Fruit fly (Drosophila melanogaster): ENCODE data around the gene CG5050.

CG5050 gene

DNA sequence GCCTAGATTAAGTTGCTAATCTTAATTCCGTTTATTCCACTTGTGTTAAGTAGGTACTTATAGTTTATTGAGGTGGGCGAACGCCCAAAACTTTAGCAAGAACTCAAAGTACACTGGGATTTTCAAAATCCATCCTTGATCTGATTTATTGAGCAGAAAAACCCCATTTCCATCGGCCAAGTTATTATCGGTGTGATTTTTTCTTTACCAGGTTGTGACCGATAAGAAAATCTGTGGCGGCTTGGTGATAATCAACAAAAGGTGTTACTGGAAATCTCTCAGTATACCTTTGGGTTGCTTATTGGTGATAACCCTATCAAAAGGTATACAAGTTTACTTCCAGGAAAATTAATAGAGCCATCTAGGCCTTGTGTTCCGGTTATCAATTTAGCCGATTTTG lies 32.3 kb upstream of the CG5050 start:
- TF ChIP-seq Rel (GFP tag; optimal IDR thresholded peaks at IDR 0.05) (no peak), Rel (tag; optimal IDR thresholded peaks at IDR 0.05) (peak; percentile 98), dsf (GFP tag; optimal IDR thresholded peaks at IDR 0.05; ENCODE audit: borderline replicate concordance) (no peak)

DNA sequence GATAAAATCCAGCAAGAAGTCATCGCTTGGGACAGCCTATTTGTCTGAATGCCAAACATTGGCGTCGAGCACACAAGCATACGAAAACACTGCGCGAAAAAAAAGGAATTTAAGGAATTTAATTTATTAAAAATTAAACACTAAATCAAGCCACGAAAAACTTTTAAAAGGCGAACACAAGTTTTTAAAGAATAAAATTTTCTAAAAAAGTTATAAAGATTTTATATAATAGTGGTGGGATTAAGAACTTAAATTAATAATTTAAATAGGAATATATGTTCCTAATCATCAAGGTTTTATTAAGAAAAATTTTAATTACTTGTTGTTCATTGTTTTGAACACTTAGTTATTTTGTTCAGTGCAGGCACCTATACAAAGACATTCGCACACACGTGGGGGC lies 31.4 kb upstream of the CG5050 start:
- no peak for TF ChIP-seq Abd-B (GFP tag; optimal IDR thresholded peaks at IDR 0.05)
- TF ChIP-seq psq (GFP tag; optimal IDR thresholded peaks at IDR 0.05): peak; percentile 62
- TF ChIP-seq Vsx2 (GFP tag; optimal IDR thresholded peaks at IDR 0.05; ENCODE audit: partially characterized antibody): no peak
- TF ChIP-seq woc (GFP tag; optimal IDR thresholded peaks at IDR 0.05): no peak
- peak; percentile 36 for TF ChIP-seq dmrt93B (GFP tag; optimal IDR thresholded peaks at IDR 0.05)
- TF ChIP-seq sage (GFP tag; optimal IDR thresholded peaks at IDR 0.05): no peak
- no peak for TF ChIP-seq dsf (GFP tag; optimal IDR thresholded peaks at IDR 0.05; ENCODE audit: borderline replicate concordance)
- TF ChIP-seq HLH106 (tag; optimal IDR thresholded peaks at IDR 0.05): peak; percentile 65
- peak; percentile 35 for TF ChIP-seq rgr (GFP tag; optimal IDR thresholded peaks at IDR 0.05)
- peak; percentile 47 for TF ChIP-seq fru (GFP tag; optimal IDR thresholded peaks at IDR 0.05)
- peak; percentile 4 for TF ChIP-seq OdsH (GFP tag; optimal IDR thresholded peaks at IDR 0.05)
- TF ChIP-seq foxo (GFP tag; optimal IDR thresholded peaks at IDR 0.05): peak in 1 of 2 experiments; percentile 18
- no peak for TF ChIP-seq Hr78 (GFP tag; optimal IDR thresholded peaks at IDR 0.05)
- TF ChIP-seq Mio (GFP tag; optimal IDR thresholded peaks at IDR 0.05): no peak

DNA sequence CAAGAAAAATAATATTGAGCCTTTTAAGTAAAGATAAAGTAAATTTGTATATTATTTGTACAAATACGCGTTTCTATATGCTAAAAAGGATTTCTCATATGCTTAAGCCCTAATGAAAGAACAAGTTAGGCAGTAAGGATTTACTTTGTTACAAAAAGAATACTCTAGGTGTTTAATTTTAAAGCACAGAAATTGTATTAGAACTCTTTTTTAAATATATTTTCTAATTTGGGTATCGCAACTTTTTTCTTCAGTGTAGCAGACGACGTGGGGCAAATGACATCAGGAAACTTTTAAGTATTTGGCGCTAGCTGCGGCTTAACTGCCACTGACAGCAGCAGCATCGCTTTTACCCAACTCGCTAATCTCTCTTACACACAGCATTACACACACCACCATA lies 30.6 kb upstream of the CG5050 start:
- TF ChIP-seq Hr78 (GFP tag; optimal IDR thresholded peaks at IDR 0.05) (no peak), rgr (GFP tag; optimal IDR thresholded peaks at IDR 0.05) (no peak), h (GFP tag; optimal IDR thresholded peaks at IDR 0.05) (no peak), OdsH (GFP tag; optimal IDR thresholded peaks at IDR 0.05) (no peak), Jra (GFP tag; optimal IDR thresholded peaks at IDR 0.05) (no peak), woc (GFP tag; optimal IDR thresholded peaks at IDR 0.05) (no peak), tai (GFP tag; optimal IDR thresholded peaks at IDR 0.05) (no peak), pan (optimal IDR thresholded peaks at IDR 0.05) (no peak)

DNA sequence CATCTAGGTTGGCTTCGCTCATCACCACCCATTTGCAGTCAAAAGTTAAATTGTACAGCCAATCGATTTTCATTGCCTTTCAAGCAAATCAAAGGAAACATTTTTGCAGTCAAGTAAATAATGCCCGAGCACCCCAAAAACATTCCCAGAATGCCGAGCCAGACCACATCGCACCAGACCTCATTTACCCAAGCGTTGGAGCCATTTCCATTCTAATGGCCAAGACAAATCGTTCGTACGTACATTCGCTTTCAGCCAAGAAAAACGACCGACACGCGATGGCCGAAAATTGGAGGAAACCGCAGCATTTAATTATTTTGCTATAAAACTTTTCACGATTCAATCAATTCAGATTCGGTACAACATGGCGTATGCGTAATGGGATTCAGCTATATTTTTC lies 27.7 kb upstream of the CG5050 start:
- TF ChIP-seq Dfd (GFP tag; optimal IDR thresholded peaks at IDR 0.05) (no peak), dmrt93B (GFP tag; optimal IDR thresholded peaks at IDR 0.05) (no peak), usp (GFP tag; optimal IDR thresholded peaks at IDR 0.05) (no peak), Abd-B (GFP tag; optimal IDR thresholded peaks at IDR 0.05) (no peak), HLH106 (tag; optimal IDR thresholded peaks at IDR 0.05) (no peak), brk (GFP tag; optimal IDR thresholded peaks at IDR 0.05) (no peak), Sp1 (GFP tag; optimal IDR thresholded peaks at IDR 0.05) (no peak)

DNA sequence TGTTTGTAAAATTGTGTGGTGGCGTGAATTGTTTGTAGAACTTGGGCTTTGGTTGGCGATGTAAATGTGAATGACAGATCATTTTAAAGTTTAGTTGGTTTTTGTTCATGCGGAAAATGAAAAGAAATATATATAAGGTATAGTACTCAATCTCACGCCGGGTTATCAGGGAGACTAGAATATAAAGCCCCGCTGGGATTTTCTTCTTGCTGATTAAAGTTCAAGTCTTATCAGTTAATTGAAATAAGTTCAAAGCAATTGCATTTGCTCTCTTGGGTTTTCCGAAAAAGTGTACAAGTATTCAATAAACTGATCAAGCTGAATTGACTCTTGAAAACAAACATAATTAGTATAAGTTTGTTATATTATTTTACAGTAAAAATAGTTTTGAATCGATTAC lies 27.3 kb upstream of the CG5050 start:
- TF ChIP-seq h (GFP tag; optimal IDR thresholded peaks at IDR 0.05) (no peak), Rel (GFP tag; optimal IDR thresholded peaks at IDR 0.05) (no peak), Rel (tag; optimal IDR thresholded peaks at IDR 0.05) (peak; percentile 84)

DNA sequence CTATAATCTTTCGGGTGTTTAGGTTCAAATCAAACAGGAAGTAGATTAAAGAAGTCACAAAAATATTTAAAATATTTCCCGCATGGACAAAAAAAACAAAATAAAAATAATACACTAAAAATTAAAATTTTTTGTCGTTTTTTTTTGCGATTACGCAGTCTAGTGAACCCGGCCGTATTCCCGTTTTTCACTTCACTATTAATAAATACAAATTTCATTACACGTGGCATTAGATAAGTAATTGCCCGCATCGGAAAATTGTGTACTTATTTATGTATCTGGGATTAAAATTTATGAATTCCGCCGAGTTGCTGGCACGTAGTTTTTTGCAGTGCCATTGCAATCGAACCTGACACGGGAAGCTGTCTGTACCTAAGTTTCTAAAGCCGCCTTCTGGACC lies 25.5 kb upstream of the CG5050 start:
- TF ChIP-seq ey (GFP tag; optimal IDR thresholded peaks at IDR 0.05) (peak; percentile 8), Myc (optimal IDR thresholded peaks at IDR 0.05) (no peak), brk (GFP tag; optimal IDR thresholded peaks at IDR 0.05) (no peak), fru (GFP tag; optimal IDR thresholded peaks at IDR 0.05) (peak; percentile 1), foxo (GFP tag; optimal IDR thresholded peaks at IDR 0.05) (peak in 1 of 2 experiments; percentile 3), Dfd (GFP tag; optimal IDR thresholded peaks at IDR 0.05) (no peak)

DNA sequence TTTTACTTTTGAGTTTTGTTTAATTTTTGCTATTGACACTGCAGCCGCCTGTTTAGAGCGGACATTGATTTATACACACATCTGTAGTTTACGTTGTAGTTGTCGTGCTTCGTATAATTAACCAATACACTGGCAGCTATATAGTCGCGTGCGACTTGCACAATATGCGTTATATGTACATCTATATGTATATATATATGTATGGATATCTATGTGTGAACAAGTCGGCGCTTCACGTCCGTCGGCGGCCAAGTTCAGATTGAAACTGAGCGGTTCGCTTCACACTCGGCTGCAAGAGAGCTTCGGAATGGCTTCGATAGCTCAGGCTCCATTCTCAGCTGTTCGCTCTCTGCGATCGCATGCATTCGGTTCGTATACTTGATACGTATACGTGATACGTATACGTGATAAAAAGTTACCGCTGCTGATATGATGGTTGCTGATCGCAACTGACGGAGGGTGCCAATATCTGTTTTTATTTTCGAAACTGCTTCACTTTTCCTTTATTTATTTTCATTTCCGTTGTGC lies 24.7 kb upstream of the CG5050 start:
- TF ChIP-seq CG9705 (GFP tag; optimal IDR thresholded peaks at IDR 0.05) (no peak), sage (GFP tag; optimal IDR thresholded peaks at IDR 0.05) (no peak), rgr (GFP tag; optimal IDR thresholded peaks at IDR 0.05) (peak; percentile 33), fru (GFP tag; optimal IDR thresholded peaks at IDR 0.05) (peak; percentile 8), GATAd (GFP tag; optimal IDR thresholded peaks at IDR 0.05) (no peak), CG32264 (GFP tag; optimal IDR thresholded peaks at IDR 0.05) (no peak), CrebA (GFP tag; optimal IDR thresholded peaks at IDR 0.05; ENCODE audit: borderline replicate concordance) (peak; percentile 50), Mio (GFP tag; optimal IDR thresholded peaks at IDR 0.05) (no peak), tai (GFP tag; optimal IDR thresholded peaks at IDR 0.05) (no peak), foxo (GFP tag; optimal IDR thresholded peaks at IDR 0.05) (peak in 1 of 2 experiments; percentile 8), Hnf4 (GFP tag; optimal IDR thresholded peaks at IDR 0.05) (peak; percentile 39), sv (GFP tag; optimal IDR thresholded peaks at IDR 0.05) (no peak), usp (GFP tag; optimal IDR thresholded peaks at IDR 0.05) (no peak), lola (GFP tag; optimal IDR thresholded peaks at IDR 0.05) (no peak), OdsH (GFP tag; optimal IDR thresholded peaks at IDR 0.05) (no peak), Vsx2 (GFP tag; optimal IDR thresholded peaks at IDR 0.05; ENCODE audit: partially characterized antibody) (no peak), woc (GFP tag; optimal IDR thresholded peaks at IDR 0.05) (no peak), jim (GFP tag; optimal IDR thresholded peaks at IDR 0.05) (no peak), Hr83 (GFP tag; optimal IDR thresholded peaks at IDR 0.05; ENCODE audit: poor library complexity, severe bottlenecking) (no peak), dsf (GFP tag; optimal IDR thresholded peaks at IDR 0.05; ENCODE audit: borderline replicate concordance) (no peak), Sp1 (GFP tag; optimal IDR thresholded peaks at IDR 0.05) (peak; percentile 20), brk (GFP tag; optimal IDR thresholded peaks at IDR 0.05) (peak; percentile 8), br (GFP tag; optimal IDR thresholded peaks at IDR 0.05) (peak; percentile 41), Dif (GFP tag; optimal IDR thresholded peaks at IDR 0.05; ENCODE audit: partially characterized antibody) (peak; percentile 93)
